Fruit fly (Drosophila melanogaster) S2 (cell line): Measurements from ENCODE around the gene CG7483.

ENCODE experiments used
- CG8478 ChIP-seq: fragments of >200 bp; optimal IDR thresholded peaks from 2 replicates; lab custom pipeline; 2018
- CTCF ChIP-seq, 2 experiments: fragments of >200 bp; optimal IDR thresholded peaks; 2 replicates each; lab custom pipeline; 2018

CG7483 gene

dm6 chr3R:8321447-8321846, 8.4 kb downstream of the CG7483 start, which contains the start of gene Or85a:
Gene Or85a, plus strand, starts transcription at chr3R:8321747.
- TF ChIP-seq CTCF (optimal IDR thresholded peaks at IDR 0.05; lab: Kevin White, UChicago) (no peak), CG8478 (lab: Kevin White, UChicago) (no peak)

- TF ChIP-seq CG8478 (lab: Kevin White, UChicago) (no peak), CTCF (optimal IDR thresholded peaks at IDR 0.05; lab: Kevin White, UChicago) (no peak)
These were observed 11.0 kb downstream of the CG7483 start, which contains the start of gene CG7443 for dm6 chr3R:8324016-8324415. Gene CG7443, plus strand, starts transcription at chr3R:8324316.

- TF ChIP-seq CG8478 (lab: Kevin White, UChicago) = no peak
- no peak for TF ChIP-seq CTCF (optimal IDR thresholded peaks at IDR 0.05; lab: Kevin White, UChicago)
These were observed 13.9 kb downstream of the CG7483 start for dm6 chr3R:8326884-8327283.

- no peak for TF ChIP-seq CTCF (optimal IDR thresholded peaks at IDR 0.05; lab: Kevin White, UChicago)
- TF ChIP-seq CG8478 (lab: Kevin White, UChicago) = no peak
These were observed 15.2 kb downstream of the CG7483 start for dm6 chr3R:8327967-8328789.

- TF ChIP-seq CTCF (optimal IDR thresholded peaks at IDR 0.05; lab: Kevin White, UChicago) = no peak
- no peak for TF ChIP-seq CG8478 (lab: Kevin White, UChicago)
These were observed 16.6 kb downstream of the CG7483 start for dm6 chr3R:8329628-8330027.

dm6 chr3R:8333768-8334470, 20.9 kb downstream of the CG7483 start, which contains the start of gene Poxm:
Gene Poxm, minus strand, starts transcription at chr3R:8333792.
- TF ChIP-seq CTCF (optimal IDR thresholded peaks at IDR 0.05; lab: Kevin White, UChicago) (no peak), CG8478 (lab: Kevin White, UChicago) (no peak)

dm6 chr3R:8334471-8334783, 21.4 kb downstream of the CG7483 start:
- no peak for TF ChIP-seq CTCF (optimal IDR thresholded peaks at IDR 0.05; lab: Kevin White, UChicago)
- no peak for TF ChIP-seq CG8478 (lab: Kevin White, UChicago)

dm6 chr3R:8334982-8335381, 22.0 kb downstream of the CG7483 start:
- TF ChIP-seq CTCF (optimal IDR thresholded peaks at IDR 0.05; lab: Kevin White, UChicago) (no peak), CG8478 (lab: Kevin White, UChicago) (no peak)

dm6 chr3R:8336012-8336567, 23.1 kb downstream of the CG7483 start:
- TF ChIP-seq CTCF (optimal IDR thresholded peaks at IDR 0.05; lab: Kevin White, UChicago) (no peak), CG8478 (lab: Kevin White, UChicago) (no peak)

- TF ChIP-seq CG8478 (lab: Kevin White, UChicago) (no peak), CTCF (optimal IDR thresholded peaks at IDR 0.05; lab: Kevin White, UChicago) (peak in 1 of 2 experiments; percentile 16)
These were observed 27.8 kb downstream of the CG7483 start, which contains the start of the genes COX7A and Arl2 for dm6 chr3R:8340675-8341275. Gene COX7A, minus strand, starts transcription at chr3R:8341043. Gene Arl2, plus strand, starts transcription at chr3R:8341100.

dm6 chr3R:8343251-8343744, 30.3 kb downstream of the CG7483 start, which contains the start of the genes PNKP and COX7AL:
Gene PNKP, minus strand, starts transcription at chr3R:8343516.
Gene COX7AL, plus strand, starts transcription at chr3R:8343669.
- no peak for TF ChIP-seq CTCF (optimal IDR thresholded peaks at IDR 0.05; lab: Kevin White, UChicago)
- no peak for TF ChIP-seq CG8478 (lab: Kevin White, UChicago)

- TF ChIP-seq CG8478 (lab: Kevin White, UChicago) (no peak), CTCF (optimal IDR thresholded peaks at IDR 0.05; lab: Kevin White, UChicago) (no peak)
These were observed 31.2 kb downstream of the CG7483 start, which contains the start of gene DppIII for dm6 chr3R:8344174-8344573. Gene DppIII, plus strand, starts transcription at chr3R:8344400.

- TF ChIP-seq CG8478 (lab: Kevin White, UChicago) (no peak), CTCF (optimal IDR thresholded peaks at IDR 0.05; lab: Kevin White, UChicago) (no peak)
These were observed 34.3 kb downstream of the CG7483 start, which contains the start of gene CG7352 for dm6 chr3R:8347279-8347678. Gene CG7352, plus strand, starts transcription at chr3R:8347579.

- TF ChIP-seq CTCF (optimal IDR thresholded peaks at IDR 0.05; lab: Kevin White, UChicago) (no peak), CG8478 (lab: Kevin White, UChicago) (no peak)
These were observed 34.8 kb downstream of the CG7483 start for dm6 chr3R:8347835-8348234.
